Worm (Caenorhabditis elegans) whole organism, midembryonic: ENCODE measurements around the gene rbm-28.

ENCODE experiments used
- T22C8.4 ChIP-seq: fragments of 200-800 bp; sonication (Bioruptor generic); IDR thresholded peaks from 2 replicates; pipeline ENCODE4 v1.3.6; 2022; ENCODE audit warnings: missing genetic modification characterization, missing compliant biosample characterization
- cog-1 ChIP-seq: sonication (generic microtip); optimal IDR thresholded peaks from 2 replicates; lab custom pipeline; 2016; ENCODE audit warnings: missing genetic modification characterization, missing compliant biosample characterization
- flt-1 ChIP-seq: fragments of 200-800 bp; sonication (Bioruptor generic); IDR thresholded peaks from 2 replicates; pipeline ENCODE4 v1.3.6; 2022; ENCODE audit warnings: missing genetic modification characterization, missing compliant biosample characterization
- klf-2 ChIP-seq: fragments of 200-800 bp; sonication (Bioruptor generic); conservative IDR thresholded peaks from 2 replicates; pipeline ENCODE4 v1.3.6; 2022; ENCODE audit warnings: missing genetic modification reagents, missing genetic modification characterization, missing compliant biosample characterization
- med-1 ChIP-seq: sonication (generic microtip); optimal IDR thresholded peaks from 2 replicates; lab custom pipeline; 2017; ENCODE audit warnings: missing genetic modification characterization, mild to moderate bottlenecking, missing compliant biosample characterization, antibody characterized with exemption, missing genetic modification reagents; ENCODE audit not compliant: insufficient read depth
- ref-1 ChIP-seq: fragments of 200-800 bp; sonication (Bioruptor generic); conservative IDR thresholded peaks from 2 replicates; pipeline ENCODE4 v1.3.6; 2022; ENCODE audit warnings: missing genetic modification reagents, missing genetic modification characterization, missing compliant biosample characterization
- tab-1 ChIP-seq: fragments of 200-800 bp; sonication (Bioruptor generic); IDR thresholded peaks from 2 replicates; pipeline ENCODE4 v1.3.6; 2022; ENCODE audit warnings: missing genetic modification characterization, missing compliant biosample characterization
- ztf-23 ChIP-seq: fragments of 200-800 bp; sonication (Bioruptor generic); IDR thresholded peaks from 2 replicates; pipeline ENCODE4 v1.3.6; 2022; ENCODE audit warnings: missing genetic modification reagents, missing genetic modification characterization, missing compliant biosample characterization
- ztf-29 ChIP-seq: fragments of 200-800 bp; sonication (Bioruptor generic); IDR thresholded peaks from 2 replicates; pipeline ENCODE4 v1.3.6; 2022; ENCODE audit warnings: missing genetic modification reagents, missing genetic modification characterization, missing compliant biosample characterization

- TF ChIP-seq cog-1 (tag; lab: Kevin White, UChicago), result no peak
- no peak for TF ChIP-seq med-1
- no peak for TF ChIP-seq tab-1 (GFP tag; lab: Robert Waterston, UW)
- no peak for TF ChIP-seq ztf-23
- no peak for TF ChIP-seq klf-2
- no peak for TF ChIP-seq ztf-29 (GFP tag; lab: Robert Waterston, UW)
- TF ChIP-seq T22C8.4, result no peak
- TF ChIP-seq ref-1, result no peak
- no peak for TF ChIP-seq flt-1 (GFP tag; lab: Robert Waterston, UW)
Measured at ce11 chrII:14851483-14851882, 5.6 kb upstream of the rbm-28 start, which contains the start of gene R05H10.1.
